Worm (Caenorhabditis elegans) whole organism, L3 larva: ENCODE data around the gene pha-2.

ENCODE experiments used
- R02D3.7 ChIP-seq: fragments of 150-350 bp; optimal IDR thresholded peaks from 2 replicates; lab custom pipeline; 2014; ENCODE audit warnings: missing biosample characterization, missing genetic modification characterization
- ZK546.5 ChIP-seq: sonication (generic microtip); optimal IDR thresholded peaks from 2 replicates; lab custom pipeline; 2017; ENCODE audit warnings: missing biosample characterization, missing genetic modification characterization
- ceh-28 ChIP-seq: fragments of 150-350 bp; optimal IDR thresholded peaks from 2 replicates; lab custom pipeline; 2014; ENCODE audit warnings: missing biosample characterization, missing genetic modification reagents, missing genetic modification characterization
- ceh-82 ChIP-seq: fragments of 150-350 bp; optimal IDR thresholded peaks from 2 replicates; lab custom pipeline; 2014; ENCODE audit warnings: missing biosample characterization, missing genetic modification characterization
- ceh-9 ChIP-seq: sonication (generic microtip); optimal IDR thresholded peaks from 2 replicates; lab custom pipeline; 2018; ENCODE audit warnings: missing biosample characterization, missing genetic modification characterization
- daf-12 ChIP-seq: fragments of 150-350 bp; optimal IDR thresholded peaks from 2 replicates; lab custom pipeline; 2014; ENCODE audit warnings: missing biosample characterization, missing genetic modification reagents, missing genetic modification characterization
- egl-5 ChIP-seq: fragments of 150-350 bp; optimal IDR thresholded peaks from 2 replicates; lab custom pipeline; 2017; ENCODE audit warnings: missing biosample characterization, missing genetic modification reagents, missing genetic modification characterization, inconsistent platforms
- elt-1 ChIP-seq: fragments of 150-350 bp; optimal IDR thresholded peaks from 2 replicates; lab custom pipeline; 2014; ENCODE audit warnings: missing biosample characterization, missing genetic modification characterization
- elt-2 ChIP-seq: sonication (generic microtip); optimal IDR thresholded peaks from 2 replicates; lab custom pipeline; 2016; ENCODE audit warnings: missing genetic modification reagents, mild to moderate bottlenecking, missing genetic modification characterization, missing compliant biosample characterization
- elt-3 ChIP-seq, 3 experiments: fragments of 150-350 bp in 1 of 3; sonication (generic microtip) in 2 of 3; optimal IDR thresholded peaks; 2 replicates in 2 of 3; 4 replicates in 1 of 3; lab custom pipeline; 2014 to 2017; ENCODE audit warnings: missing biosample characterization in 3 of 3, missing genetic modification characterization in 3 of 3
- eor-1 ChIP-seq, 2 experiments: fragments of 150-350 bp; optimal IDR thresholded peaks; 2 replicates each; lab custom pipeline; 2014 to 2018; ENCODE audit warnings: missing biosample characterization in 2 of 2, missing genetic modification characterization in 2 of 2
- fkh-10 ChIP-seq: sonication (generic microtip); optimal IDR thresholded peaks from 2 replicates; lab custom pipeline; 2017; ENCODE audit warnings: missing biosample characterization, missing genetic modification reagents, missing genetic modification characterization
- fkh-2 ChIP-seq: fragments of 150-350 bp; optimal IDR thresholded peaks from 2 replicates; lab custom pipeline; 2014; ENCODE audit warnings: missing biosample characterization, missing genetic modification reagents, missing genetic modification characterization
- fos-1 ChIP-seq: fragments of 150-350 bp; optimal IDR thresholded peaks from 2 replicates; lab custom pipeline; 2014; ENCODE audit warnings: missing biosample characterization, missing genetic modification characterization
- hmg-11 ChIP-seq: sonication (generic microtip); optimal IDR thresholded peaks from 2 replicates; lab custom pipeline; 2016; ENCODE audit warnings: missing genetic modification characterization, missing compliant biosample characterization
- jun-1 ChIP-seq: fragments of 150-350 bp; optimal IDR thresholded peaks from 2 replicates; lab custom pipeline; 2014; ENCODE audit warnings: missing biosample characterization, missing genetic modification reagents, missing genetic modification characterization
- lin-39 ChIP-seq: fragments of 150-350 bp; optimal IDR thresholded peaks from 2 replicates; lab custom pipeline; 2018; ENCODE audit warnings: missing biosample characterization, missing genetic modification reagents, missing genetic modification characterization
- lsy-12 ChIP-seq: sonication (generic microtip); optimal IDR thresholded peaks from 2 replicates; lab custom pipeline; 2016; ENCODE audit warnings: mild to moderate bottlenecking, missing genetic modification characterization, missing compliant biosample characterization
- mdl-1 ChIP-seq: fragments of 150-350 bp; optimal IDR thresholded peaks from 2 replicates; lab custom pipeline; 2014; ENCODE audit warnings: missing biosample characterization, missing genetic modification characterization
- mml-1 ChIP-seq: fragments of 150-350 bp; sonication (generic microtip); optimal IDR thresholded peaks from 3 replicates; lab custom pipeline; 2014; ENCODE audit warnings: missing biosample characterization, missing genetic modification characterization
- nfya-1 ChIP-seq: sonication (generic microtip); optimal IDR thresholded peaks from 2 replicates; lab custom pipeline; 2017; ENCODE audit warnings: missing genetic modification characterization, mild to moderate bottlenecking, missing compliant biosample characterization, antibody characterized with exemption, moderate library complexity; ENCODE audit not compliant: insufficient read depth
- nhr-11 ChIP-seq: fragments of 150-350 bp; optimal IDR thresholded peaks from 2 replicates; lab custom pipeline; 2014; ENCODE audit warnings: missing biosample characterization, missing genetic modification characterization
- nhr-12 ChIP-seq: fragments of 150-350 bp; optimal IDR thresholded peaks from 2 replicates; lab custom pipeline; 2014; ENCODE audit warnings: missing biosample characterization, missing genetic modification characterization
- nhr-237 ChIP-seq: fragments of 150-350 bp; optimal IDR thresholded peaks from 2 replicates; lab custom pipeline; 2014; ENCODE audit warnings: missing biosample characterization, missing genetic modification characterization
- nhr-25 ChIP-seq: sonication (generic microtip); optimal IDR thresholded peaks from 2 replicates; lab custom pipeline; 2017; ENCODE audit warnings: missing biosample characterization, missing genetic modification characterization
- nhr-28 ChIP-seq: fragments of 150-350 bp; optimal IDR thresholded peaks from 2 replicates; lab custom pipeline; 2014; ENCODE audit warnings: missing biosample characterization, missing genetic modification characterization
- nhr-43 ChIP-seq: sonication (generic microtip); optimal IDR thresholded peaks from 2 replicates; lab custom pipeline; 2016; ENCODE audit warnings: mild to moderate bottlenecking, missing genetic modification characterization, missing compliant biosample characterization; ENCODE audit not compliant: poor library complexity, severe bottlenecking
- nhr-67 ChIP-seq: fragments of 150-350 bp; optimal IDR thresholded peaks from 2 replicates; lab custom pipeline; 2014; ENCODE audit warnings: missing biosample characterization, missing genetic modification characterization
- nhr-76 ChIP-seq: fragments of 150-350 bp; sonication (generic microtip); optimal IDR thresholded peaks from 5 replicates; lab custom pipeline; 2014; ENCODE audit warnings: missing biosample characterization, missing genetic modification characterization
- nhr-77 ChIP-seq: fragments of 150-350 bp; optimal IDR thresholded peaks from 2 replicates; lab custom pipeline; 2014; ENCODE audit warnings: missing biosample characterization, missing genetic modification characterization
- pha-4 ChIP-seq: fragments of 150-350 bp; optimal IDR thresholded peaks from 2 replicates; lab custom pipeline; 2014; ENCODE audit warnings: missing biosample characterization, missing genetic modification reagents, missing genetic modification characterization
- pqm-1 ChIP-seq: fragments of 150-350 bp; optimal IDR thresholded peaks from 2 replicates; lab custom pipeline; 2017; ENCODE audit warnings: missing biosample characterization, missing genetic modification characterization, inconsistent platforms
- sea-2 ChIP-seq: fragments of 150-350 bp; sonication (generic microtip); optimal IDR thresholded peaks from 4 replicates; lab custom pipeline; 2014; ENCODE audit warnings: missing biosample characterization, missing genetic modification reagents, missing genetic modification characterization
- tbx-2 ChIP-seq: sonication (generic microtip); optimal IDR thresholded peaks from 2 replicates; lab custom pipeline; 2016; ENCODE audit warnings: mild to moderate bottlenecking, missing genetic modification characterization, missing compliant biosample characterization
- unc-39 ChIP-seq: sonication (generic microtip); optimal IDR thresholded peaks from 4 replicates; lab custom pipeline; 2017; ENCODE audit warnings: missing biosample characterization, missing genetic modification characterization
- unc-62 ChIP-seq: fragments of 150-350 bp; sonication (generic microtip); optimal IDR thresholded peaks from 4 replicates; lab custom pipeline; 2014; ENCODE audit warnings: missing biosample characterization, missing genetic modification reagents, missing genetic modification characterization
- ztf-11 ChIP-seq: fragments of 150-350 bp; optimal IDR thresholded peaks from 2 replicates; lab custom pipeline; 2014; ENCODE audit warnings: missing biosample characterization, missing genetic modification characterization
- ztf-4 ChIP-seq: fragments of 150-350 bp; optimal IDR thresholded peaks from 2 replicates; lab custom pipeline; 2014; ENCODE audit warnings: missing biosample characterization, missing genetic modification characterization

pha-2 gene

ce11 chrX:636893-637292 lies at the start of gene pha-2:
TSS of gene pha-2 (minus strand) at chrX:636993.
- no peak for TF ChIP-seq mdl-1 (tag; lab: Kevin White, UChicago)
- no peak for TF ChIP-seq elt-1 (tag; lab: Kevin White, UChicago)
- TF ChIP-seq fos-1 = no peak
- no peak for TF ChIP-seq ztf-11
- no peak for TF ChIP-seq pha-4 (tag; lab: Kevin White, UChicago)
- no peak for TF ChIP-seq nhr-11 (tag; lab: Kevin White, UChicago)
- TF ChIP-seq jun-1 (tag; lab: Kevin White, UChicago) = no peak
- no peak for TF ChIP-seq nhr-237 (tag; lab: Kevin White, UChicago)
- TF ChIP-seq unc-39 (tag; lab: Kevin White, UChicago) = no peak
- TF ChIP-seq daf-12 (tag; lab: Kevin White, UChicago) = no peak
- no peak for TF ChIP-seq hmg-11 (tag; lab: Kevin White, UChicago)

ce11 chrX:682691-683090 lies 45.9 kb upstream of the pha-2 start, which contains the start of gene Y9C12A.1:
TSS of gene Y9C12A.1 (minus strand) at chrX:682791.
- TF ChIP-seq mml-1 = no peak
- TF ChIP-seq ceh-28 (tag; lab: Kevin White, UChicago) = no peak
- TF ChIP-seq nhr-43 (tag; lab: Kevin White, UChicago) = no peak
- TF ChIP-seq nhr-77 (tag; lab: Kevin White, UChicago) = no peak
- TF ChIP-seq mdl-1 (tag; lab: Kevin White, UChicago) = no peak
- TF ChIP-seq ceh-9 (tag; lab: Kevin White, UChicago) = no peak
- no peak for TF ChIP-seq nhr-67 (tag; lab: Kevin White, UChicago)
- TF ChIP-seq tbx-2 = no peak
- no peak for TF ChIP-seq nfya-1 (tag; lab: Kevin White, UChicago)

- TF ChIP-seq mml-1 = no peak
- TF ChIP-seq elt-3 (tag; optimal IDR thresholded peaks at IDR 0.05; lab: Kevin White, UChicago) = no peak
- TF ChIP-seq pha-4 (tag; lab: Kevin White, UChicago) = no peak
- TF ChIP-seq daf-12 (tag; lab: Kevin White, UChicago) = no peak
- TF ChIP-seq fkh-2 = no peak
- TF ChIP-seq ceh-28 (tag; lab: Kevin White, UChicago) = no peak
- TF ChIP-seq ceh-82 (tag; lab: Kevin White, UChicago) = no peak
- no peak for TF ChIP-seq nhr-237 (tag; lab: Kevin White, UChicago)
Measured at ce11 chrX:681413-681812, 44.6 kb upstream of the pha-2 start.

- TF ChIP-seq egl-5 (tag; lab: Kevin White, UChicago) = no peak
- TF ChIP-seq unc-39 (tag; lab: Kevin White, UChicago) = no peak
- no peak for TF ChIP-seq ZK546.5 (tag; lab: Kevin White, UChicago)
- no peak for TF ChIP-seq nhr-43 (tag; lab: Kevin White, UChicago)
- no peak for TF ChIP-seq eor-1 (tag; optimal IDR thresholded peaks at IDR 0.05; lab: Kevin White, UChicago)
- no peak for TF ChIP-seq tbx-2
- no peak for TF ChIP-seq nhr-67 (tag; lab: Kevin White, UChicago)
- TF ChIP-seq mdl-1 (tag; lab: Kevin White, UChicago) = no peak
Measured at ce11 chrX:680920-681319, 44.1 kb upstream of the pha-2 start, which contains the start of gene T19D7.7. TSS of gene T19D7.7 (minus strand) at chrX:681020.

- TF ChIP-seq egl-5 (tag; lab: Kevin White, UChicago) (no peak), unc-62 (no peak), lin-39 (tag; lab: Kevin White, UChicago) (no peak), ztf-4 (tag; lab: Kevin White, UChicago) (no peak), nhr-25 (tag; lab: Kevin White, UChicago) (no peak), mdl-1 (tag; lab: Kevin White, UChicago) (no peak)
- TF ChIP-seq, all 47 proteins: peak for 0
Measured at ce11 chrX:671807-672206, 35.0 kb upstream of the pha-2 start, which contains the start of gene lgc-32. TSS of gene lgc-32 (plus strand) at chrX:672107.

- TF ChIP-seq nhr-76 (tag; lab: Kevin White, UChicago) = no peak
- no peak for TF ChIP-seq fkh-10
- TF ChIP-seq pqm-1 (tag; lab: Kevin White, UChicago) = peak; percentile 37
- no peak for TF ChIP-seq lin-39 (tag; lab: Kevin White, UChicago)
- no peak for TF ChIP-seq jun-1 (tag; lab: Kevin White, UChicago)
- no peak for TF ChIP-seq ceh-28 (tag; lab: Kevin White, UChicago)
- no peak for TF ChIP-seq nhr-28 (tag; lab: Kevin White, UChicago)
- TF ChIP-seq elt-2 (tag; lab: Kevin White, UChicago) = peak; percentile 72
- no peak for TF ChIP-seq hmg-11 (tag; lab: Kevin White, UChicago)
- no peak for TF ChIP-seq nhr-43 (tag; lab: Kevin White, UChicago)
- TF ChIP-seq nhr-12 (tag; lab: Kevin White, UChicago) = no peak
- no peak for TF ChIP-seq lsy-12 (tag; lab: Kevin White, UChicago)
- no peak for TF ChIP-seq R02D3.7 (tag; lab: Kevin White, UChicago)
- no peak for TF ChIP-seq sea-2
Measured at ce11 chrX:670603-671002, 33.8 kb upstream of the pha-2 start, which contains the start of gene T19D7.6. TSS of gene T19D7.6 (minus strand) at chrX:670800.
